Fruit fly (Drosophila melanogaster) Kc167 (cell line): ENCODE data around the gene Polr2H.

Experiments
- Myc ChIP-seq: fragments of >200 bp; optimal IDR thresholded peaks from 2 replicates; lab custom pipeline; 2017; ENCODE audit warnings: missing external identifiers
- Sin3A ChIP-seq: fragments of >200 bp; optimal IDR thresholded peaks from 2 replicates; lab custom pipeline; 2018; ENCODE audit warnings: missing external identifiers
- psq ChIP-seq: fragments of >200 bp; optimal IDR thresholded peaks from 2 replicates; lab custom pipeline; 2017; ENCODE audit warnings: missing external identifiers
- ttk ChIP-seq: sonication (Bioruptor generic); optimal IDR thresholded peaks from 2 replicates; lab custom pipeline; 2017; ENCODE audit warnings: missing external identifiers

dm6 chr3L:21715974-21716373, 12.8 kb upstream of the Polr2H start:
- no peak for TF ChIP-seq psq (lab: Kevin White, UChicago)
- TF ChIP-seq Sin3A: no peak
- TF ChIP-seq Myc: no peak
- no peak for TF ChIP-seq ttk (lab: Kevin White, UChicago)
